Fruit fly (Drosophila melanogaster): Measurements from ENCODE around the gene CG14312.

The CG14312 gene

DNA sequence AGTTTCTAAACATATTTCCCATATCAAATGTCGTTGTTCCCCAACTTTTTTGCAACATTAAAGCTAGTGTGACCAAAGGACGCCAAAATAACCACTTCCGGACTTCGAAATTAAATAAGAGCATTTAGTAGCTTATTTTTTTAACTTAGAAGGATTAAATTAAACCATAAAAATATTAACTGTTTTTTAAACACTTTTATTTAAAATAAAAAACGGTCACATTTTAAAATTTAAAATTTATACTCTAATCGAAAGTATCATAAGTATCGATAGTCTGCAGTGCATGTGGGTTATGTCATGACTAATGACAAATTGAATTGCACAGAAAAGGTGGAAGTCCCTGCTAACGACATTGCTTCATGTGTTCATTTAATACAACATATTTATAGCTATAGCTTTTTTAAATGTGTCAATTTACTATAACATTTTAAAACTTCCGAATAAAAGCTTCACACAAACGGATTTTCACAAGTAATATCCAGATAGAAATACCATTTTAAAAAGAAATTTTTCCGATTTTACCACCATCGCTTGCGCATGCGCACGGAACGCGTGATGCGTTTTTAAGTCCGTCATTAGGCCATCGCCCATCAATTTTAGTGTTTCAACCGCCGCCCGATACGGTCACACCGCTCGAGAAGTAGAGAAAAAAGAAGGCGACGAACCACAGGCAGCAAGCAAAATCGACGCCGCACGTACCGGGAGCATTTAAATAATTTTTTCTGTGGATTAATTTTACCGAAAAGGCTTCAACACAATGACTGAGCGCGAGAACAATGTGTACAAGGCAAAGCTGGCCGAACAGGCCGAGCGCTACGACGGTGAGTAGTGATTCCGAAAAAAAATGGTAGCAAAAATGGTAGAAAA lies 41.0 kb downstream of the CG14312 start, which contains the start of the genes CG7156 and 14-3-3epsilon (continued):
- no peak for TF ChIP-seq CG10274 (GFP tag; optimal IDR thresholded peaks at IDR 0.05)
- no peak for TF ChIP-seq CG5245 (GFP tag; optimal IDR thresholded peaks at IDR 0.05)
- no peak for TF ChIP-seq CG3281 (GFP tag; optimal IDR thresholded peaks at IDR 0.05)
- peak; percentile 91 for TF ChIP-seq CG8478 (optimal IDR thresholded peaks at IDR 0.05)
- TF ChIP-seq CG13894 (tag; optimal IDR thresholded peaks at IDR 0.05), result no peak
- no peak for TF ChIP-seq Taf1 (GFP tag; IDR thresholded peaks at IDR 0.05)
- TF ChIP-seq ara (GFP tag; IDR thresholded peaks at IDR 0.05), result no peak
- peak; percentile 37 for TF ChIP-seq Hr3 (GFP tag; optimal IDR thresholded peaks at IDR 0.05)
- TF ChIP-seq gt (GFP tag; IDR thresholded peaks at IDR 0.05), result no peak
- TF ChIP-seq Elba2 (GFP tag; optimal IDR thresholded peaks at IDR 0.05), result no peak
- TF ChIP-seq pros (GFP tag; optimal IDR thresholded peaks at IDR 0.05), result no peak
- no peak for TF ChIP-seq caup (GFP tag; optimal IDR thresholded peaks at IDR 0.05; ENCODE audit: severe bottlenecking)
- TF ChIP-seq CG2875 (GFP tag; optimal IDR thresholded peaks at IDR 0.05), result peak; percentile 15
- peak; percentile 61 for TF ChIP-seq Dref (GFP tag; IDR thresholded peaks at IDR 0.05)
- no peak for TF ChIP-seq org-1 (GFP tag; optimal IDR thresholded peaks at IDR 0.05)
- no peak for TF ChIP-seq CG14441 (GFP tag; IDR thresholded peaks at IDR 0.05)
- peak; percentile 9 for TF ChIP-seq Spps (tag; optimal IDR thresholded peaks at IDR 0.05)
- TF ChIP-seq Bdp1 (GFP tag; optimal IDR thresholded peaks at IDR 0.05), result no peak
- TF ChIP-seq Ets65A (GFP tag), result peak; percentile 81
- no peak for TF ChIP-seq CG1024 (GFP tag; IDR thresholded peaks at IDR 0.05)
- TF ChIP-seq NFAT (GFP tag; IDR thresholded peaks at IDR 0.05), result 0 out of 2 replicates have a peak, but pooled peaks have one; percentile 3
- TF ChIP-seq CG18764 (GFP tag; optimal IDR thresholded peaks at IDR 0.05), result peak; percentile 37
- TF ChIP-seq HLH4C (GFP tag; IDR thresholded peaks at IDR 0.05; ENCODE audit: partially characterized antibody), result no peak
- no peak for TF ChIP-seq wdn (GFP tag; IDR thresholded peaks at IDR 0.05)
- TF ChIP-seq rib (GFP tag; IDR thresholded peaks at IDR 0.05), result no peak
- peak; percentile 16 for TF ChIP-seq slou (GFP tag; optimal IDR thresholded peaks at IDR 0.05)
- no peak for TF ChIP-seq CG9215 (GFP tag; IDR thresholded peaks at IDR 0.05)
- TF ChIP-seq CG13287 (GFP tag; IDR thresholded peaks at IDR 0.05; ENCODE audit: partially characterized antibody), result peak; percentile 59
- TF ChIP-seq CG9932 (GFP tag; IDR thresholded peaks at IDR 0.05), result 0 out of 2 replicates have a peak, but pooled peaks have one; percentile 3
- peak; percentile 7 for TF ChIP-seq nerfin-1 (tag; optimal IDR thresholded peaks at IDR 0.05)
- no peak for TF ChIP-seq CG1647 (GFP tag; optimal IDR thresholded peaks at IDR 0.05)
- peak; percentile 77 for TF ChIP-seq chm (GFP tag; IDR thresholded peaks at IDR 0.05)
- peak; percentile 52 for TF ChIP-seq Ptx1 (GFP tag; IDR thresholded peaks at IDR 0.05)
- TF ChIP-seq Med (GFP tag), result peak; percentile 89
- TF ChIP-seq tio (GFP tag; optimal IDR thresholded peaks at IDR 0.05), result no peak
- TF ChIP-seq cas (GFP tag; IDR thresholded peaks at IDR 0.05), result no peak
- peak; percentile 43 for TF ChIP-seq CG18262 (tag; optimal IDR thresholded peaks at IDR 0.05)
- TF ChIP-seq CG3065 (GFP tag; optimal IDR thresholded peaks at IDR 0.05), result no peak
- TF ChIP-seq twi (tag; optimal IDR thresholded peaks at IDR 0.05), result peak; percentile 4
- TF ChIP-seq ase (GFP tag; IDR thresholded peaks at IDR 0.05), result 0 out of 3 replicates have a peak, but pooled peaks have one; percentile 5
- peak; percentile 8 for TF ChIP-seq kay (GFP tag; optimal IDR thresholded peaks at IDR 0.05)
- TF ChIP-seq ac (GFP tag; optimal IDR thresholded peaks at IDR 0.05), result no peak
- peak; percentile 36; the same call in 1 of the 2 replicates for TF ChIP-seq seq (GFP tag; IDR thresholded peaks at IDR 0.05)
- TF ChIP-seq vfl (GFP tag; optimal IDR thresholded peaks at IDR 0.05), result no peak
- no peak for TF ChIP-seq sna (GFP tag; IDR thresholded peaks at IDR 0.05; ENCODE audit: partially characterized antibody)
- TF ChIP-seq Hey (tag; optimal IDR thresholded peaks at IDR 0.05), result no peak
- peak; percentile 37 for TF ChIP-seq CG12219 (GFP tag; optimal IDR thresholded peaks at IDR 0.05)
- TF ChIP-seq Max (GFP tag; optimal IDR thresholded peaks at IDR 0.05), result peak; percentile 47
- TF ChIP-seq CG17361 (GFP tag; IDR thresholded peaks at IDR 0.05), result peak; percentile 73; the same call in 2 of the 3 replicates
- TF ChIP-seq tx (GFP tag; optimal IDR thresholded peaks at IDR 0.05), result no peak
